Worm (Caenorhabditis elegans) whole organism, L4 larva: ENCODE data around the gene cutl-23.

Experiments
- F37D6.2 ChIP-seq: sonication (generic microtip); optimal IDR thresholded peaks from 2 replicates; lab custom pipeline; 2016; ENCODE audit warnings: mild to moderate bottlenecking, missing genetic modification characterization, missing compliant biosample characterization
- F49E8.2 ChIP-seq: sonication (generic microtip); optimal IDR thresholded peaks from 2 replicates; lab custom pipeline; 2016; ENCODE audit warnings: missing compliant biosample characterization, mild to moderate bottlenecking, missing genetic modification characterization, borderline replicate concordance
- R02D3.7 ChIP-seq: fragments of 150-350 bp; sonication (generic microtip); optimal IDR thresholded peaks from 3 replicates; lab custom pipeline; 2014; ENCODE audit warnings: missing biosample characterization, missing genetic modification characterization
- T26A8.4 ChIP-seq: fragments of 200-800 bp; sonication (Bioruptor generic); IDR thresholded peaks from 2 replicates; pipeline ENCODE4 v1.3.6; 2022; ENCODE audit warnings: missing genetic modification characterization, missing compliant biosample characterization
- Y48G9A.11 ChIP-seq: fragments of 200-800 bp; sonication (Bioruptor generic); IDR thresholded peaks from 2 replicates; pipeline ENCODE4 v1.3.6; 2022; ENCODE audit warnings: missing genetic modification reagents, missing genetic modification characterization, missing compliant biosample characterization
- Y5F2A.4 ChIP-seq: fragments of 200-800 bp; sonication (Bioruptor generic); optimal IDR thresholded peaks from 2 replicates; lab custom pipeline; 2018; ENCODE audit warnings: mild to moderate bottlenecking, missing genetic modification characterization, missing compliant biosample characterization
- Y75B8A.6 ChIP-seq: fragments of 200-800 bp; sonication (Bioruptor generic); IDR thresholded peaks from 2 replicates; pipeline ENCODE4 v1.3.6; 2022; ENCODE audit warnings: missing genetic modification reagents, missing genetic modification characterization, missing compliant biosample characterization
- ZK337.2 ChIP-seq: fragments of 200-800 bp; sonication (Bioruptor generic); IDR thresholded peaks from 2 replicates; pipeline ENCODE4 v1.3.6; 2022; ENCODE audit warnings: missing genetic modification reagents, missing genetic modification characterization, missing compliant biosample characterization
- aly-2 ChIP-seq: sonication (generic microtip); optimal IDR thresholded peaks from 2 replicates; lab custom pipeline; 2018; ENCODE audit warnings: missing biosample characterization, missing genetic modification characterization
- ceh-20 ChIP-seq: fragments of 200-800 bp; sonication (Bioruptor generic); IDR thresholded peaks from 2 replicates; pipeline ENCODE4 v1.3.6; 2022; ENCODE audit warnings: missing genetic modification reagents, missing genetic modification characterization, missing compliant biosample characterization
- ceh-44 ChIP-seq: fragments of 200-800 bp; sonication (Bioruptor generic); IDR thresholded peaks from 2 replicates; pipeline ENCODE4 v1.3.6; 2022; ENCODE audit warnings: missing genetic modification reagents, missing genetic modification characterization, missing compliant biosample characterization
- ceh-82 ChIP-seq: sonication (generic microtip); optimal IDR thresholded peaks from 2 replicates; lab custom pipeline; 2017; ENCODE audit warnings: missing biosample characterization, missing genetic modification characterization
- daf-16 ChIP-seq, 3 experiments: sonication (generic microtip); optimal IDR thresholded peaks; 2 replicates each; lab custom pipeline; 2016 to 2017; ENCODE audit warnings: missing genetic modification characterization in 3 of 3, missing genetic modification reagents in 3 of 3, mild to moderate bottlenecking in 2 of 3, missing compliant biosample characterization in 2 of 3, missing biosample characterization in 1 of 3, moderate library complexity in 1 of 3
- dmd-6 ChIP-seq: fragments of 200-800 bp; sonication (Bioruptor generic); IDR thresholded peaks from 2 replicates; pipeline ENCODE4 v1.3.6; 2022; ENCODE audit warnings: missing genetic modification reagents, missing genetic modification characterization, missing compliant biosample characterization
- dve-1 ChIP-seq: sonication (generic microtip); optimal IDR thresholded peaks from 2 replicates; lab custom pipeline; 2017; ENCODE audit warnings: antibody characterized with exemption, mild to moderate bottlenecking, missing genetic modification characterization, missing compliant biosample characterization; ENCODE audit not compliant: insufficient read depth
- egl-43 ChIP-seq: fragments of 200-800 bp; sonication (Bioruptor generic); IDR thresholded peaks from 2 replicates; pipeline ENCODE4 v1.3.6; 2022; ENCODE audit warnings: missing genetic modification reagents, missing genetic modification characterization, missing compliant biosample characterization
- hlh-11 ChIP-seq: fragments of 200-800 bp; sonication (Bioruptor generic); optimal IDR thresholded peaks from 2 replicates; lab custom pipeline; 2018; ENCODE audit warnings: mild to moderate bottlenecking, missing genetic modification characterization, missing compliant biosample characterization
- hlh-30 ChIP-seq: sonication (generic microtip); optimal IDR thresholded peaks from 2 replicates; lab custom pipeline; 2017; ENCODE audit warnings: antibody characterized with exemption, mild to moderate bottlenecking, missing genetic modification characterization, missing compliant biosample characterization; ENCODE audit not compliant: insufficient read depth
- hmg-1.1 ChIP-seq: fragments of 200-800 bp; sonication (Bioruptor generic); IDR thresholded peaks from 2 replicates; pipeline ENCODE4 v1.3.6; 2022; ENCODE audit warnings: missing genetic modification reagents, missing genetic modification characterization, missing compliant biosample characterization
- lin-1 ChIP-seq: fragments of 200-800 bp; sonication (Bioruptor generic); IDR thresholded peaks from 2 replicates; pipeline ENCODE4 v1.3.6; 2022; ENCODE audit warnings: missing genetic modification reagents, missing genetic modification characterization, missing compliant biosample characterization
- lin-38 ChIP-seq: fragments of 200-800 bp; sonication (Bioruptor generic); IDR thresholded peaks from 2 replicates; pipeline ENCODE4 v1.3.6; 2022; ENCODE audit warnings: missing genetic modification reagents, missing genetic modification characterization, missing compliant biosample characterization
- lin-39 ChIP-seq: fragments of 150-350 bp; optimal IDR thresholded peaks from 2 replicates; lab custom pipeline; 2014; ENCODE audit warnings: missing biosample characterization, missing genetic modification reagents, missing genetic modification characterization
- mep-1 ChIP-seq: fragments of 150-350 bp; sonication (generic microtip); optimal IDR thresholded peaks from 3 replicates; lab custom pipeline; 2014; ENCODE audit warnings: missing biosample characterization, missing genetic modification characterization
- nhr-11 ChIP-seq: fragments of 150-350 bp; optimal IDR thresholded peaks from 2 replicates; lab custom pipeline; 2014; ENCODE audit warnings: missing biosample characterization, missing genetic modification characterization
- nhr-237 ChIP-seq: sonication (generic microtip); optimal IDR thresholded peaks from 2 replicates; lab custom pipeline; 2017; ENCODE audit warnings: missing biosample characterization, missing genetic modification characterization
- nhr-28 ChIP-seq: fragments of 150-350 bp; optimal IDR thresholded peaks from 2 replicates; lab custom pipeline; 2014; ENCODE audit warnings: missing biosample characterization, missing genetic modification characterization
- nhr-76 ChIP-seq: fragments of 150-350 bp; optimal IDR thresholded peaks from 2 replicates; lab custom pipeline; 2014; ENCODE audit warnings: missing biosample characterization, missing genetic modification characterization
- php-3 ChIP-seq: fragments of 200-800 bp; sonication (Bioruptor generic); IDR thresholded peaks from 2 replicates; pipeline ENCODE4 v1.3.6; 2022; ENCODE audit warnings: missing genetic modification reagents, missing genetic modification characterization, missing compliant biosample characterization
- pqm-1 ChIP-seq: sonication (generic microtip); optimal IDR thresholded peaks from 2 replicates; lab custom pipeline; 2017; ENCODE audit warnings: missing biosample characterization, missing genetic modification characterization
- saeg-2 ChIP-seq: fragments of 200-800 bp; sonication (Bioruptor generic); IDR thresholded peaks from 2 replicates; pipeline ENCODE4 v1.3.6; 2022; ENCODE audit warnings: missing genetic modification reagents, missing genetic modification characterization, missing compliant biosample characterization
- sdz-12 ChIP-seq: fragments of 200-800 bp; sonication (Bioruptor generic); optimal IDR thresholded peaks from 2 replicates; lab custom pipeline; 2018; ENCODE audit warnings: mild to moderate bottlenecking, missing genetic modification characterization, missing compliant biosample characterization
- skn-1 ChIP-seq: fragments of 150-350 bp; optimal IDR thresholded peaks from 2 replicates; lab custom pipeline; 2014; ENCODE audit warnings: missing biosample characterization, missing genetic modification characterization
- spr-1 ChIP-seq: sonication (generic microtip); optimal IDR thresholded peaks from 2 replicates; lab custom pipeline; 2016; ENCODE audit warnings: mild to moderate bottlenecking, missing genetic modification characterization, missing compliant biosample characterization
- tra-1 ChIP-seq: fragments of 200-800 bp; sonication (Bioruptor generic); IDR thresholded peaks from 2 replicates; pipeline ENCODE4 v1.3.6; 2022; ENCODE audit warnings: missing genetic modification reagents, missing genetic modification characterization, missing compliant biosample characterization
- unc-39 ChIP-seq: sonication (generic microtip); optimal IDR thresholded peaks from 2 replicates; lab custom pipeline; 2017; ENCODE audit warnings: missing biosample characterization, missing genetic modification characterization
- unc-62 ChIP-seq, 3 experiments: fragments of 150-350 bp in 1 of 3; sonication (generic microtip); optimal IDR thresholded peaks in 2 of 3; peaks in 1 of 3; 1 replicate in 1 of 3; 2 replicates in 2 of 3; lab custom pipeline; 2014 to 2017; ENCODE audit warnings: missing biosample characterization in 3 of 3, missing genetic modification characterization in 3 of 3, missing genetic modification reagents in 3 of 3, missing genotype in 1 of 3
- zfp-2 ChIP-seq: sonication (generic microtip); optimal IDR thresholded peaks from 2 replicates; lab custom pipeline; 2016; ENCODE audit warnings: mild to moderate bottlenecking, missing genetic modification characterization, missing compliant biosample characterization
- zip-2 ChIP-seq: fragments of 150-350 bp; optimal IDR thresholded peaks from 2 replicates; lab custom pipeline; 2014; ENCODE audit warnings: missing biosample characterization, missing genetic modification characterization

cutl-23 gene

DNA sequence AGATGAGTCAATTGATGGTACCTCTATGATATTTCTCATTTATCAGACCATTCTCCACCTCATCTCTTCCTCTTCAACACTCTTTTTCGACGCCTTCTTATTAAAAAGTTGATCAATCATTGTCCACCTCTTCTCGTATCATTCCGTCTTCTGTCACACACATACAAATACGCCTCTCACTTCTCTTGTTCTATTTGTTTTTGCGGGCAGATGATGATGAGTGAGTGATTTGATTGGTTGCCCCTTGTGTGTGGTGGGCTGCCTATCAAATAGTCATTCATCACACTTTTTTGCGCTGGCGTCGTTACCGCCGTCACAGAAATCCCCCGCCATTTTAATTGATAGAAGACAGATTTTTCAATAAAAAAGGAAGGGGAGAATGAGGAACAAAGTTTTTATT is 42.7 kb downstream of the cutl-23 start (continued):
- no peak for TF ChIP-seq spr-1 (tag; lab: Kevin White, UChicago)
- peak; percentile 45 for TF ChIP-seq dmd-6
- no peak for TF ChIP-seq egl-43 (GFP tag; lab: Robert Waterston, UW)
- no peak for TF ChIP-seq Y75B8A.6 (GFP tag; lab: Robert Waterston, UW)
- no peak for TF ChIP-seq ceh-44 (GFP tag; lab: Robert Waterston, UW)
- no peak for TF ChIP-seq ceh-82 (tag; lab: Kevin White, UChicago)
- TF ChIP-seq ceh-20 (GFP tag; lab: Robert Waterston, UW) = peak; percentile 65; the same call in 1 of the 2 replicates
- no peak for TF ChIP-seq aly-2 (tag; lab: Kevin White, UChicago)
- TF ChIP-seq mep-1 (tag; lab: Kevin White, UChicago) = no peak
- no peak for TF ChIP-seq unc-39 (tag; lab: Kevin White, UChicago)

DNA sequence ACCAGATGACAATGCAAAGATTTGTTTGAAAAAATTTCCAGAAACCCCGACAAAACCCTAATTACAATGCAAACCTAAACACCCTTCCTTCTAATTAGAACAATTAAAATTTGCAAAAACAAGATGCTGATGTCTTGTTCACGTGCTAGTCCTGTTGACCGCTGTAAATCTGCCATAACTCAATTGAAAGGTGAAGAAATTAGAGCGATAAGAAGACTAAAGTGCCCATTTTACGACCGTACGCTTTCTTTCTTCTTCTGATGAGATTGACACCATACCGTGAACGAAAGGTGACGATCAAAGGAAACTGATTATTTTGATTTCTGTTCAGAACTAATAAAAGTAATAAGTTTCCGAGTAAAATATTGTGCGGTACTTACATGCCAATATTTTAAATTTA is 43.5 kb downstream of the cutl-23 start:
- TF ChIP-seq Y48G9A.11 (no peak), nhr-11 (tag; lab: Kevin White, UChicago) (no peak), dmd-6 (peak; percentile 92), unc-62 (GFP tag; optimal IDR thresholded peaks at IDR 0.05 in 1 of 2; lab: Kevin White, UChicago) (peak in 1 of 2 experiments; percentile 22), unc-62 (tag; optimal IDR thresholded peaks at IDR 0.05; lab: Kevin White, UChicago) (no peak), T26A8.4 (GFP tag; lab: Robert Waterston, UW) (no peak), dve-1 (peak; percentile 49), nhr-28 (tag; lab: Kevin White, UChicago) (peak; percentile 32), ZK337.2 (GFP tag; lab: Robert Waterston, UW) (no peak), lin-38 (GFP tag; lab: Robert Waterston, UW) (no peak), php-3 (GFP tag; lab: Robert Waterston, UW) (peak; percentile 99), nhr-237 (tag; lab: Kevin White, UChicago) (no peak), lin-1 (GFP tag; lab: Robert Waterston, UW) (no peak), daf-16 (GFP tag; optimal IDR thresholded peaks at IDR 0.05; lab: Kevin White, UChicago) (no peak), daf-16 (tag; optimal IDR thresholded peaks at IDR 0.05; lab: Kevin White, UChicago) (peak; percentile 28), Y5F2A.4 (GFP tag; lab: Kevin White, UChicago) (no peak), sdz-12 (GFP tag; lab: Kevin White, UChicago) (no peak), ceh-20 (GFP tag; lab: Robert Waterston, UW) (peak; percentile 95), hlh-30 (tag; lab: Kevin White, UChicago) (peak; percentile 9), hlh-11 (peak; percentile 61), tra-1 (peak; percentile 96), skn-1 (tag; lab: Kevin White, UChicago) (no peak), lin-39 (no peak), nhr-76 (tag; lab: Kevin White, UChicago) (no peak), F49E8.2 (tag; lab: Kevin White, UChicago) (no peak)

DNA sequence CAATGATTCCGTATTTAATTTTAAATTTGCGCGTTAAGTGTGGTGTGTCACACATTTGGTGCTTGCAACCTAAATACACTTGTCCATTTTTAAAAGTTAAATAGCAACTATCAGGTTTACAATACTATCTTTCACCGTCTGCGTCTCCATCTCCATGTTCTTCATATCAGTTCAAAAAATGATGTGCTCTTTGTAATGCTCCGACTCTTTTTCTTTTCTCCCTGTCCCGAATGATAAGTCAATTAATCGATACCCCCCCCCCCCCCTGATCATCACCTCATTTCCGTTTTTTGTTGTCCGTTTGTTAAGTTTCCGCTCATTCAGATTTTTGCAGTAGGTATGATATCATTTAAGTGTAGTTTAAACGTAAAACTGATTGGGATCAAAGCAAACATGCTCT is 44.1 kb downstream of the cutl-23 start:
- TF ChIP-seq zfp-2 (tag; lab: Kevin White, UChicago) (no peak), dmd-6 (peak; percentile 62), F37D6.2 (tag; lab: Kevin White, UChicago) (no peak), lin-1 (GFP tag; lab: Robert Waterston, UW) (peak; percentile 53; the same call in 1 of the 2 replicates), php-3 (GFP tag; lab: Robert Waterston, UW) (peak; percentile 26; the same call in 1 of the 2 replicates), pqm-1 (peak; percentile 57), nhr-28 (tag; lab: Kevin White, UChicago) (peak; percentile 47), saeg-2 (GFP tag; lab: Robert Waterston, UW) (no peak), R02D3.7 (no peak), hlh-11 (peak; percentile 27), hmg-1.1 (GFP tag; lab: Robert Waterston, UW) (no peak), dve-1 (peak; percentile 40), zip-2 (tag; lab: Kevin White, UChicago) (no peak), daf-16 (GFP tag; optimal IDR thresholded peaks at IDR 0.05; lab: Kevin White, UChicago) (no peak), daf-16 (tag; optimal IDR thresholded peaks at IDR 0.05; lab: Kevin White, UChicago) (peak; percentile 22)
- TF ChIP-seq, all 104 proteins: peak for 8
